Worm (Caenorhabditis elegans): ENCODE data around the gene ZK688.10.
A peak's percentile ranks its signal among the peaks of the same experiment; 100 is the strongest.

The ZK688.10 gene

DNA sequence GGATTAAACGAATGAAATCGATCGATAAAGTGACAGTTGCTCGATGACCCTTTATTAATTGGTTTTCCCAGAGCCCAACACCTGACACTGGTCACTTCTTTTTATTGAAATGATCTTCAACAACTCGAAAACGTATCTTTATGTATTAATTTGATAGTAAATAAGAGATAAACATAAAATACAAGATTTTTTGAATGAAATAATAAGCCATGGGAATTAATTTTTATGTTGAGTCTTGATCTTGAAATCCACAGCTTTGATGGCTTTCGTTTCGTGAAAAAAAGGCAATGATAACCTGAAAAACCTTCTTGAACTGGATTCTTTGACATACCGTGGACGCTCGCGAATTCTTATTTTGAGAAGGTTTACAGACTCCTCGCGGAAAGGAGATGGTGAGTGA is 10.7 kb upstream of the ZK688.10 start, which contains the start of gene pcp-5:
pcp-5 (minus strand) TSS at position 101 of the 400 bp plus-strand sequence.
- TF ChIP-seq rnt-1 (tag; optimal IDR thresholded peaks at IDR 0.05): peak; percentile 48
- TF ChIP-seq nhr-71 (tag; optimal IDR thresholded peaks at IDR 0.05): peak; percentile 36
- TF ChIP-seq lin-14 (GFP tag; optimal IDR thresholded peaks at IDR 0.05): no peak

DNA sequence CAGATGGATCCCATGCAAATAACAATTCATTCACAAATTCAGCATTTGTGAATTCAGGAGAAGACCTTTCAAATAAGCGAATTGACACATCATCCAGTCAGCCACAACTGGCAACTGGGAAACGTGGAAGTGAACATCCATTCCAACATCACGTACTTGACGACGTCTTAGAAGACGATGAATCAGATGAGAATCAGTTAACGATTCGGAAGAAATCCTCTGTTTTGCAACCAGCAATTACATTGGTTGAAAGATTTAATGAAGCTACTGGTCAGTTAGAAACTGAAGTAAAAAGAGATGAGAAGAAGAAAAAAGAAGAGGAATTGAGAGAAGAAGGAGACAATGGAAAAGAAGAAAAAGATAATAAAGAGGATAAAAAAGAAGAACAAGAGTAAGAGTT is 6.6 kb upstream of the ZK688.10 start:
- TF ChIP-seq mab-9 (GFP tag; IDR thresholded peaks at IDR 0.05) (no peak), hpl-2 (GFP tag; optimal IDR thresholded peaks at IDR 0.05) (no peak), nhr-84 (tag; optimal IDR thresholded peaks at IDR 0.05) (no peak), ces-1 (GFP tag; optimal IDR thresholded peaks at IDR 0.05) (no peak), tlp-1 (tag; optimal IDR thresholded peaks at IDR 0.05) (no peak), nhr-20 (tag; optimal IDR thresholded peaks at IDR 0.05) (no peak), irx-1 (tag; optimal IDR thresholded peaks at IDR 0.05) (no peak), ama-1 (optimal IDR thresholded peaks at IDR 0.05) (no peak), nhr-237 (tag; optimal IDR thresholded peaks at IDR 0.05) (no peak), ceh-90 (tag; optimal IDR thresholded peaks at IDR 0.05) (no peak), unc-30 (tag; optimal IDR thresholded peaks at IDR 0.05) (no peak)

DNA sequence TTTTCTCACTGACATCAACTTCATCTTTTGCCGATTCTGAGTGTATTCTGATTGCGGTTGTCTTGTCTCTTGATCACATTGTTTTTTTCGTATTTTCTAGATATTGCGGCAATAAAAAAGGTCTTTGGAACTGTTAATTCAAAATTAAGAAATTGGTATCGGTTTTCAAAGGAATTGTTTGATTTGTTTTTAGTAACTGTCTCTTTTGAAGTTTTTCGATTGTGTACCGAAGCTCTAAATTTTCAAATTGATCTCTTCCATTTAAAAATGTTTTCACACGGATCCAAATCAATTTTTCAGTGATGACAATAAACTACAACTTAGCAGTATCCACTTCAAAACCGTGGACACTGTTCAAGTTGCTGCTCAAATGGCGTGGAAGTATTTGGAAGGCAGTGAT is 3.9 kb upstream of the ZK688.10 start, which contains the start of gene best-24:
best-24 (plus strand) TSS at position 301 of the 400 bp plus-strand sequence.
- peak; percentile 17 for TF ChIP-seq lin-14 (GFP tag; optimal IDR thresholded peaks at IDR 0.05)
- TF ChIP-seq snu-23 (GFP tag; optimal IDR thresholded peaks at IDR 0.05): peak; percentile 18
- no peak for TF ChIP-seq unc-98 (GFP tag; IDR thresholded peaks at IDR 0.05)
- no peak for TF ChIP-seq lin-13 (GFP tag; optimal IDR thresholded peaks at IDR 0.05)
- TF ChIP-seq sox-4 (tag; optimal IDR thresholded peaks at IDR 0.05): no peak
- TF ChIP-seq lin-35 (GFP tag; optimal IDR thresholded peaks at IDR 0.05): peak in 1 of 2 experiments; percentile 10
- TF ChIP-seq ceh-82 (tag; optimal IDR thresholded peaks at IDR 0.05): no peak
- TF ChIP-seq efl-1 (optimal IDR thresholded peaks at IDR 0.05): no peak
- peak in 1 of 2 experiments; percentile 87 for TF ChIP-seq efl-1 (GFP tag; optimal IDR thresholded peaks at IDR 0.05 in 1 of 2)
- peak; percentile 23 for TF ChIP-seq blmp-1 (tag; optimal IDR thresholded peaks at IDR 0.05)

DNA sequence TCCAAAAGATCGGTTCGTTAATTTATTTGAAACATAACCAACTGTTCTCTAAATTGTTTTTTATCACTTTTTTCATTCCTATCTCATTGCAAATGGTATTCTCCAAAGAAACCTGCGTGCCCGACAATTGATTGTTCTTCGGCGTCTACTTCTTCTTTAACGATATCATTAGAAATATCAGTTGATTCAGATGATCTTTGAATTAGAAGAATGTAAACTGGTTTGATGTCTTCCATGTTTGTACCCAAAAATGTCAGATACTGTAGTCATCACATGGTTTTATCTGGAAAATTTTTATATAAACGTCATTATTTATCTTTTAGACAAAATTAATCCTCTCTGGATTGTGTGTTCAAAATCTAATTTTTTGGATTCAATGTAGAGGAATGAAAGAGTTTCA is 908 bp upstream of the ZK688.10 start:
- TF ChIP-seq tbx-2 (tag; optimal IDR thresholded peaks at IDR 0.05) (peak; percentile 62), lin-14 (GFP tag; optimal IDR thresholded peaks at IDR 0.05) (peak; percentile 57), snu-23 (GFP tag; optimal IDR thresholded peaks at IDR 0.05) (peak; percentile 58), ztf-4 (tag; optimal IDR thresholded peaks at IDR 0.05) (no peak), rnt-1 (tag; optimal IDR thresholded peaks at IDR 0.05) (no peak), lsy-2 (tag; optimal IDR thresholded peaks at IDR 0.05) (peak; percentile 25 to 88), blmp-1 (tag; optimal IDR thresholded peaks at IDR 0.05) (peak; percentile 55), nhr-77 (tag; optimal IDR thresholded peaks at IDR 0.05) (no peak), alr-1 (tag; optimal IDR thresholded peaks at IDR 0.05; ENCODE audit: borderline replicate concordance) (no peak), nhr-90 (tag; optimal IDR thresholded peaks at IDR 0.05; ENCODE audit: poor library complexity) (peak; percentile 71), nhr-19 (GFP tag; conservative IDR thresholded peaks at IDR 0.05) (peak; percentile 80), C16A3.4 (tag; optimal IDR thresholded peaks at IDR 0.05) (peak; percentile 22), nhr-76 (tag; optimal IDR thresholded peaks at IDR 0.05) (no peak), pqm-1 (tag; optimal IDR thresholded peaks at IDR 0.05) (no peak), elt-3 (tag; optimal IDR thresholded peaks at IDR 0.05) (peak in 5 of 6 experiments; percentile 27 to 85 (median 48)), efl-1 (optimal IDR thresholded peaks at IDR 0.05) (no peak), efl-1 (GFP tag; optimal IDR thresholded peaks at IDR 0.05 in 1 of 2) (peak in 1 of 2 experiments; percentile 87), nhr-237 (tag; optimal IDR thresholded peaks at IDR 0.05) (peak; percentile 1), lin-35 (GFP tag; optimal IDR thresholded peaks at IDR 0.05) (peak in 1 of 2 experiments; percentile 49), ceh-90 (tag; optimal IDR thresholded peaks at IDR 0.05) (no peak), jun-1 (tag; optimal IDR thresholded peaks at IDR 0.05) (no peak), nhr-85 (tag) (peak; percentile 95), irx-1 (tag; optimal IDR thresholded peaks at IDR 0.05) (no peak), nhr-71 (tag; optimal IDR thresholded peaks at IDR 0.05) (peak; percentile 75), grh-1 (GFP tag; IDR thresholded peaks at IDR 0.05) (peak; percentile 83), dpl-1 (GFP tag; optimal IDR thresholded peaks at IDR 0.05) (peak in 1 of 3 experiments; percentile 9), nhr-20 (tag; optimal IDR thresholded peaks at IDR 0.05) (peak; percentile 81), nhr-47 (tag; optimal IDR thresholded peaks at IDR 0.05) (peak; percentile 36)

Data from whole organism, L1 larva.